Fruit fly (Drosophila melanogaster) Kc167 (cell line): ENCODE results near the gene CtIP.

Experiments used
- Myc ChIP-seq: fragments of >200 bp; optimal IDR thresholded peaks from 2 replicates; lab custom pipeline; 2017; ENCODE audit warnings: missing external identifiers
- Sin3A ChIP-seq: fragments of >200 bp; optimal IDR thresholded peaks from 2 replicates; lab custom pipeline; 2018; ENCODE audit warnings: missing external identifiers
- h ChIP-seq: fragments of >200 bp; optimal IDR thresholded peaks from 3 replicates; lab custom pipeline; 2018; ENCODE audit warnings: missing external identifiers
- insv ChIP-seq: fragments of >200 bp; optimal IDR thresholded peaks from 3 replicates; lab custom pipeline; 2018; ENCODE audit warnings: missing external identifiers
- psq ChIP-seq: fragments of >200 bp; optimal IDR thresholded peaks from 2 replicates; lab custom pipeline; 2017; ENCODE audit warnings: missing external identifiers
- ttk ChIP-seq: sonication (Bioruptor generic); optimal IDR thresholded peaks from 2 replicates; lab custom pipeline; 2017; ENCODE audit warnings: missing external identifiers

- TF ChIP-seq Myc (lab: Kevin White, UChicago) (no peak), psq (lab: Kevin White, UChicago) (no peak), Sin3A (lab: Kevin White, UChicago) (no peak), h (no peak), insv (lab: Kevin White, UChicago) (no peak), ttk (no peak)
Measured at dm6 chr3L:20460383-20460782, 24.3 kb downstream of the CtIP start, which contains the start of gene mag.
